Worm (Caenorhabditis elegans): ENCODE results near the gene F12F6.7.

F12F6.7 gene

ce11 chrIV:11594191-11594673 is 32.6 kb upstream of the F12F6.7 start, which contains the start of gene mig-38 (continued):
- TF ChIP-seq ztf-16 (tag; optimal IDR thresholded peaks at IDR 0.05) (no peak), fax-1 (tag; optimal IDR thresholded peaks at IDR 0.05) (peak; percentile 24), ttx-3 (tag; optimal IDR thresholded peaks at IDR 0.05) (no peak), nhr-11 (tag; optimal IDR thresholded peaks at IDR 0.05) (no peak), pqm-1 (tag; optimal IDR thresholded peaks at IDR 0.05) (no peak), pha-4 (tag; optimal IDR thresholded peaks at IDR 0.05) (no peak)

ce11 chrIV:11593415-11594190 is 32.0 kb upstream of the F12F6.7 start, which contains the start of gene F40F11.3:
TSS of gene F40F11.3 (minus strand) at chrIV:11594003.
- no peak for TF ChIP-seq fkh-6 (tag; optimal IDR thresholded peaks at IDR 0.05)
- no peak for TF ChIP-seq mec-3 (tag; optimal IDR thresholded peaks at IDR 0.05; ENCODE audit: borderline replicate concordance)
- TF ChIP-seq fax-1 (tag; optimal IDR thresholded peaks at IDR 0.05): no peak
- peak; percentile 31 for TF ChIP-seq pat-9 (tag; optimal IDR thresholded peaks at IDR 0.05)
- TF ChIP-seq K02D7.2 (tag; optimal IDR thresholded peaks at IDR 0.05): no peak
- no peak for TF ChIP-seq zip-5 (tag; optimal IDR thresholded peaks at IDR 0.05)
- TF ChIP-seq ttx-3 (tag; optimal IDR thresholded peaks at IDR 0.05): peak; percentile 23
- TF ChIP-seq ceh-19 (GFP tag; optimal IDR thresholded peaks at IDR 0.05): peak; percentile 41
- TF ChIP-seq odd-2 (tag; optimal IDR thresholded peaks at IDR 0.05): no peak
- no peak for TF ChIP-seq nhr-11 (tag; optimal IDR thresholded peaks at IDR 0.05)
- no peak for TF ChIP-seq che-1 (tag; optimal IDR thresholded peaks at IDR 0.05)
- no peak for TF ChIP-seq ets-4 (tag; optimal IDR thresholded peaks at IDR 0.05)
- no peak for TF ChIP-seq ceh-9 (tag; optimal IDR thresholded peaks at IDR 0.05)
- TF ChIP-seq unc-86 (tag; optimal IDR thresholded peaks at IDR 0.05): no peak
- TF ChIP-seq ceh-45 (GFP tag; IDR thresholded peaks at IDR 0.05): no peak
- no peak for TF ChIP-seq ahr-1 (tag; optimal IDR thresholded peaks at IDR 0.05)
- TF ChIP-seq sox-4 (tag; optimal IDR thresholded peaks at IDR 0.05): no peak
- TF ChIP-seq rnt-1 (tag; optimal IDR thresholded peaks at IDR 0.05): no peak
- TF ChIP-seq elt-4 (tag; optimal IDR thresholded peaks at IDR 0.05): no peak
- TF ChIP-seq pax-1 (tag; optimal IDR thresholded peaks at IDR 0.05): no peak
- TF ChIP-seq ref-2 (tag; optimal IDR thresholded peaks at IDR 0.05): peak; percentile 80
- TF ChIP-seq eyg-1 (tag; optimal IDR thresholded peaks at IDR 0.05): no peak
- TF ChIP-seq elt-2 (tag; optimal IDR thresholded peaks at IDR 0.05): no peak
- TF ChIP-seq madf-2 (tag; optimal IDR thresholded peaks at IDR 0.05): no peak
- no peak for TF ChIP-seq hlh-13 (GFP tag; optimal IDR thresholded peaks at IDR 0.05)
- TF ChIP-seq dve-1 (tag; optimal IDR thresholded peaks at IDR 0.05): peak; percentile 77
- no peak for TF ChIP-seq C38D4.7 (GFP tag; optimal IDR thresholded peaks at IDR 0.05)
- TF ChIP-seq nhr-232 (tag; optimal IDR thresholded peaks at IDR 0.05): no peak
- TF ChIP-seq unc-3 (GFP tag; conservative IDR thresholded peaks at IDR 0.05): no peak
- TF ChIP-seq unc-3 (tag; optimal IDR thresholded peaks at IDR 0.05): no peak
- peak; percentile 69 for TF ChIP-seq ceh-18 (tag; optimal IDR thresholded peaks at IDR 0.05)
- peak; percentile 86 for TF ChIP-seq unc-55 (GFP tag; optimal IDR thresholded peaks at IDR 0.05)
- no peak for TF ChIP-seq dmd-4 (tag; optimal IDR thresholded peaks at IDR 0.05; ENCODE audit: borderline replicate concordance)
- TF ChIP-seq tbx-7 (tag; optimal IDR thresholded peaks at IDR 0.05): no peak
- no peak for TF ChIP-seq sdc-2 (tag; optimal IDR thresholded peaks at IDR 0.05)
- peak; percentile 16 for TF ChIP-seq ceh-6 (GFP tag; optimal IDR thresholded peaks at IDR 0.05)
- TF ChIP-seq tbx-2 (tag; optimal IDR thresholded peaks at IDR 0.05): peak; percentile 80
- TF ChIP-seq hlh-15 (tag; optimal IDR thresholded peaks at IDR 0.05): no peak
- TF ChIP-seq pros-1 (tag; optimal IDR thresholded peaks at IDR 0.05): peak; percentile 76
- TF ChIP-seq gmeb-2 (tag; optimal IDR thresholded peaks at IDR 0.05): no peak
- TF ChIP-seq fkh-10 (GFP tag; optimal IDR thresholded peaks at IDR 0.05): peak; percentile 61
- TF ChIP-seq sox-2 (GFP tag; IDR thresholded peaks at IDR 0.05): no peak; the same call in 1 of the 2 replicates
- no peak for TF ChIP-seq lin-11 (tag; optimal IDR thresholded peaks at IDR 0.05)
- no peak for TF ChIP-seq T23F11.4 (GFP tag; optimal IDR thresholded peaks at IDR 0.05)
- TF ChIP-seq ztf-16 (tag; optimal IDR thresholded peaks at IDR 0.05): no peak
- no peak for TF ChIP-seq hlh-6 (tag; optimal IDR thresholded peaks at IDR 0.05)
- peak; percentile 86 for TF ChIP-seq ceh-22 (tag; optimal IDR thresholded peaks at IDR 0.05)
- TF ChIP-seq ceh-2 (tag; optimal IDR thresholded peaks at IDR 0.05): no peak
